Worm (Caenorhabditis elegans) whole organism, mixed stage, embryonic: Measurements from ENCODE around the gene Y51H7BR.4.

Source experiments
- bed-3 ChIP-seq: fragments of 200-800 bp; sonication (Bioruptor generic); optimal IDR thresholded peaks from 3 replicates; lab custom pipeline; 2018; ENCODE audit warnings: mild to moderate bottlenecking, missing genetic modification characterization, moderate library complexity, missing compliant biosample characterization
- blmp-1 ChIP-seq: fragments of 150-350 bp; optimal IDR thresholded peaks from 2 replicates; lab custom pipeline; 2014; ENCODE audit warnings: missing biosample characterization, missing genetic modification characterization
- ces-1 ChIP-seq: fragments of 150-350 bp; optimal IDR thresholded peaks from 2 replicates; lab custom pipeline; 2014; ENCODE audit warnings: missing biosample characterization, missing genetic modification reagents, missing genetic modification characterization
- cnd-1 ChIP-seq: fragments of 200-800 bp; sonication (Bioruptor generic); optimal IDR thresholded peaks from 2 replicates; lab custom pipeline; 2018; ENCODE audit warnings: mild to moderate bottlenecking, missing genetic modification characterization, missing compliant biosample characterization
- flh-1 ChIP-seq: fragments of 200-800 bp; sonication (Bioruptor generic); optimal IDR thresholded peaks from 2 replicates; lab custom pipeline; 2018; ENCODE audit warnings: mild to moderate bottlenecking, missing genetic modification characterization, moderate library complexity, missing compliant biosample characterization
- ham-2 ChIP-seq: fragments of 200-800 bp; sonication (Bioruptor generic); optimal IDR thresholded peaks from 2 replicates; lab custom pipeline; 2018; ENCODE audit warnings: mild to moderate bottlenecking, missing genetic modification characterization, missing compliant biosample characterization
- hlh-1 ChIP-seq: fragments of 150-350 bp; optimal IDR thresholded peaks from 2 replicates; lab custom pipeline; 2014; ENCODE audit warnings: missing biosample characterization, missing genetic modification reagents, missing genetic modification characterization
- lin-32 ChIP-seq: fragments of 200-800 bp; sonication (Bioruptor generic); optimal IDR thresholded peaks from 2 replicates; lab custom pipeline; 2018; ENCODE audit warnings: mild to moderate bottlenecking, missing genetic modification characterization, missing compliant biosample characterization
- lsy-2 ChIP-seq: fragments of 150-350 bp; optimal IDR thresholded peaks from 2 replicates; lab custom pipeline; 2014; ENCODE audit warnings: missing biosample characterization, missing genetic modification characterization
- nhr-12 ChIP-seq: fragments of 150-350 bp; optimal IDR thresholded peaks from 2 replicates; lab custom pipeline; 2014; ENCODE audit warnings: missing biosample characterization, missing genetic modification characterization
- nhr-2 ChIP-seq: fragments of 150-350 bp; optimal IDR thresholded peaks from 2 replicates; lab custom pipeline; 2014; ENCODE audit warnings: missing biosample characterization, missing genetic modification characterization
- nhr-76 ChIP-seq: sonication (generic microtip); optimal IDR thresholded peaks from 2 replicates; lab custom pipeline; 2017; ENCODE audit warnings: missing biosample characterization, missing genetic modification characterization
- pha-4 ChIP-seq: fragments of 150-350 bp; optimal IDR thresholded peaks from 2 replicates; lab custom pipeline; 2018; ENCODE audit warnings: missing biosample characterization, missing genetic modification reagents, missing genetic modification characterization
- sem-2 ChIP-seq: fragments of 200-800 bp; sonication (Bioruptor generic); optimal IDR thresholded peaks from 2 replicates; lab custom pipeline; 2018; ENCODE audit warnings: mild to moderate bottlenecking, missing genetic modification characterization, missing compliant biosample characterization
- snpc-4 ChIP-seq: fragments of 150-350 bp; optimal IDR thresholded peaks from 2 replicates; lab custom pipeline; 2014; ENCODE audit warnings: missing biosample characterization, missing genetic modification characterization
- sptf-1 ChIP-seq: sonication (generic microtip); optimal IDR thresholded peaks from 2 replicates; lab custom pipeline; 2017; ENCODE audit warnings: mild to moderate bottlenecking, missing genetic modification characterization, moderate library complexity, missing compliant biosample characterization
- tbx-8 ChIP-seq: fragments of 200-800 bp; sonication (Bioruptor generic); optimal IDR thresholded peaks from 2 replicates; lab custom pipeline; 2018; ENCODE audit warnings: mild to moderate bottlenecking, missing genetic modification characterization, moderate library complexity, missing compliant biosample characterization
- unc-39 ChIP-seq: fragments of 150-350 bp; optimal IDR thresholded peaks from 2 replicates; lab custom pipeline; 2014; ENCODE audit warnings: missing biosample characterization, missing genetic modification characterization
- ztf-11 ChIP-seq: fragments of 150-350 bp; optimal IDR thresholded peaks from 2 replicates; lab custom pipeline; 2014; ENCODE audit warnings: missing biosample characterization, missing genetic modification characterization

The Y51H7BR.4 gene

ce11 chrII:1579886-1580285, 50.7 kb downstream of the Y51H7BR.4 start, which contains the start of gene math-38:
math-38 (minus strand) TSS chrII:1579986.
- TF ChIP-seq ces-1 (GFP tag; lab: Kevin White, UChicago) (no peak), nhr-76 (tag; lab: Kevin White, UChicago) (no peak), sptf-1 (tag; lab: Kevin White, UChicago) (no peak), snpc-4 (tag; lab: Kevin White, UChicago) (no peak), unc-39 (no peak), pha-4 (tag; lab: Kevin White, UChicago) (no peak), blmp-1 (tag; lab: Kevin White, UChicago) (no peak), nhr-2 (tag; lab: Kevin White, UChicago) (no peak), tbx-8 (no peak), hlh-1 (tag; lab: Kevin White, UChicago) (no peak), cnd-1 (tag; lab: Kevin White, UChicago) (no peak)

- TF ChIP-seq lsy-2 (tag; lab: Kevin White, UChicago) (no peak), ztf-11 (tag; lab: Kevin White, UChicago) (no peak), flh-1 (GFP tag; lab: Kevin White, UChicago) (no peak), bed-3 (GFP tag; lab: Kevin White, UChicago) (no peak), nhr-12 (tag; lab: Kevin White, UChicago) (no peak), cnd-1 (tag; lab: Kevin White, UChicago) (no peak), ham-2 (GFP tag; lab: Kevin White, UChicago) (no peak), sem-2 (no peak), nhr-2 (tag; lab: Kevin White, UChicago) (no peak), lin-32 (no peak), blmp-1 (tag; lab: Kevin White, UChicago) (no peak)
- TF ChIP-seq, all 35 proteins: peak for 0
Measured at ce11 chrII:1584140-1584539, 55.0 kb downstream of the Y51H7BR.4 start, which contains the start of gene clec-21. clec-21 (minus strand) TSS chrII:1584240.
